Fruit fly (Drosophila melanogaster): ENCODE results near the gene Ndc1.
A peak's percentile ranks its signal among the peaks of the same experiment; 100 is the strongest.

Gene Ndc1

DNA sequence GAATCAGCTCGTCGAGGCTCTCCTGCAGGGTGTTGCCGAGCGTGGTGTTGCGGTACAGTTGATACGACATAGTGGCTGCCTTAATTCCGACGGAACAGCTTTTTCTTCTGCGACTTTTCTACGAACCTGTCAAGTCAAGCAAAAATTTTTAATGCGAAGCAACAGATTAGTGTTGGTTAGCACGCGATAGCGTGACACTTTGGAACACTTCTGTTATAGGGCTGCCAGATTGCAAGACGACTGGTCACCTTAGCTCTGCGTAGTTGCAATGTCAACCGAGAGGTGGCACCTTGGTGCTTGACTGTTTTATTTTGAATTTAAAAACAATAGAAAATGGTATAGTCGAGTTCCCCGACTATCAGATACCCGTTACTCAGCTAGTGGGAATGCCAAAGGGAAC, 33.3 kb upstream of the Ndc1 start, which contains the start of gene TfIIA-S (continued):
- TF ChIP-seq CG17361 (GFP tag; IDR thresholded peaks at IDR 0.05): no peak
- TF ChIP-seq wor (GFP tag; IDR thresholded peaks at IDR 0.05): no peak
- no peak for TF ChIP-seq bowl (GFP tag; IDR thresholded peaks at IDR 0.05)
- TF ChIP-seq vnd (GFP tag; IDR thresholded peaks at IDR 0.05; ENCODE audit: partially characterized antibody): no peak
- no peak for TF ChIP-seq CG7745 (tag; optimal IDR thresholded peaks at IDR 0.05)
- peak; percentile 74 for TF ChIP-seq Bteb2 (GFP tag; optimal IDR thresholded peaks at IDR 0.05)
- TF ChIP-seq toy (GFP tag; IDR thresholded peaks at IDR 0.05): no peak
- TF ChIP-seq CG2678 (tag; optimal IDR thresholded peaks at IDR 0.05): no peak
- TF ChIP-seq esg (GFP tag; conservative IDR thresholded peaks at IDR 0.05): no peak
- TF ChIP-seq CG10959 (GFP tag; IDR thresholded peaks at IDR 0.05): no peak
- TF ChIP-seq tap (tag; optimal IDR thresholded peaks at IDR 0.05): no peak
- peak; percentile 41 for TF ChIP-seq CrebB (tag; optimal IDR thresholded peaks at IDR 0.05)
- TF ChIP-seq pfk (GFP tag; optimal IDR thresholded peaks at IDR 0.05): peak; percentile 2
- TF ChIP-seq CG17612 (GFP tag; IDR thresholded peaks at IDR 0.05): no peak
- TF ChIP-seq MTF-1 (GFP tag; optimal IDR thresholded peaks at IDR 0.05; ENCODE audit: borderline replicate concordance): peak; percentile 76
- TF ChIP-seq ara (GFP tag; IDR thresholded peaks at IDR 0.05): no peak
- TF ChIP-seq Deaf1 (tag; optimal IDR thresholded peaks at IDR 0.05): no peak
- peak; percentile 85 for TF ChIP-seq Dp (GFP tag; optimal IDR thresholded peaks at IDR 0.05)
- TF ChIP-seq lola (GFP tag; optimal IDR thresholded peaks at IDR 0.05): no peak
- TF ChIP-seq cg (GFP tag; optimal IDR thresholded peaks at IDR 0.05): no peak
- TF ChIP-seq zen (tag; optimal IDR thresholded peaks at IDR 0.05): peak; percentile 55
- peak; percentile 60 for TF ChIP-seq Jarid2 (GFP tag; optimal IDR thresholded peaks at IDR 0.05)
- TF ChIP-seq scrt (GFP tag; optimal IDR thresholded peaks at IDR 0.05): peak; percentile 98
- TF ChIP-seq CG4854 (GFP tag; optimal IDR thresholded peaks at IDR 0.05): peak; percentile 68
- peak; percentile 85 for TF ChIP-seq CG17912 (GFP tag; optimal IDR thresholded peaks at IDR 0.05)
- TF ChIP-seq Hsf (GFP tag; optimal IDR thresholded peaks at IDR 0.05): peak; percentile 78
- no peak for TF ChIP-seq CG9437 (GFP tag; optimal IDR thresholded peaks at IDR 0.05)
- TF ChIP-seq Gsc (GFP tag; IDR thresholded peaks at IDR 0.05): no peak
- TF ChIP-seq sob (GFP tag; IDR thresholded peaks at IDR 0.05): no peak
- peak; percentile 90 for TF ChIP-seq ftz-f1 (GFP tag; optimal IDR thresholded peaks at IDR 0.05)
- TF ChIP-seq Drgx (GFP tag; IDR thresholded peaks at IDR 0.05): no peak
- TF ChIP-seq CG34224 (GFP tag; IDR thresholded peaks at IDR 0.05; ENCODE audit: partially characterized antibody): no peak
- TF ChIP-seq tna (GFP tag; IDR thresholded peaks at IDR 0.05; ENCODE audit: partially characterized antibody): no peak
- TF ChIP-seq onecut (GFP tag; IDR thresholded peaks at IDR 0.05): peak; percentile 38; the same call in 1 of the 2 replicates
- no peak for TF ChIP-seq CG4730 (GFP tag; IDR thresholded peaks at IDR 0.05)
- TF ChIP-seq so (GFP tag; IDR thresholded peaks at IDR 0.05): no peak
- TF ChIP-seq yki (optimal IDR thresholded peaks at IDR 0.05): no peak
- TF ChIP-seq HLHmδ (GFP tag; optimal IDR thresholded peaks at IDR 0.05): peak; percentile 77
- peak; percentile 63 for TF ChIP-seq CG2712 (tag; optimal IDR thresholded peaks at IDR 0.05)
- TF ChIP-seq CG33213 (GFP tag; optimal IDR thresholded peaks at IDR 0.05): peak; percentile 94
- TF ChIP-seq prd (optimal IDR thresholded peaks at IDR 0.05): no peak
- no peak for TF ChIP-seq prd (GFP tag; IDR thresholded peaks at IDR 0.05)
- peak; percentile 80 for TF ChIP-seq CG9876 (GFP tag; optimal IDR thresholded peaks at IDR 0.05)
- TF ChIP-seq Side (GFP tag; optimal IDR thresholded peaks at IDR 0.05): peak; percentile 80
- TF ChIP-seq CG7839 (tag; optimal IDR thresholded peaks at IDR 0.05): peak; percentile 57
- no peak for TF ChIP-seq gsb (GFP tag; IDR thresholded peaks at IDR 0.05)
- peak; percentile 89 for TF ChIP-seq shn (GFP tag; optimal IDR thresholded peaks at IDR 0.05)
- TF ChIP-seq CG12769 (tag; optimal IDR thresholded peaks at IDR 0.05): no peak
- no peak for TF ChIP-seq chm (GFP tag; IDR thresholded peaks at IDR 0.05)
- no peak for TF ChIP-seq CG31441 (GFP tag; IDR thresholded peaks at IDR 0.05)
- TF ChIP-seq HmgD (GFP tag; optimal IDR thresholded peaks at IDR 0.05): peak; percentile 93
- TF ChIP-seq Meics (GFP tag; optimal IDR thresholded peaks at IDR 0.05): peak; percentile 72
